Worm (Caenorhabditis elegans): ENCODE measurements around the gene nep-12.

- TF ChIP-seq him-1 (tag; optimal IDR thresholded peaks at IDR 0.05), result no peak
- TF ChIP-seq W03F9.2 (tag; optimal IDR thresholded peaks at IDR 0.05), result no peak
- no peak for TF ChIP-seq dao-5 (tag; optimal IDR thresholded peaks at IDR 0.05)
Measured at ce11 chrII:4779753-4780152, 4.6 kb downstream of the nep-12 start.
